Worm (Caenorhabditis elegans): ENCODE results near the gene T26H5.4.

- TF ChIP-seq zip-5 (tag; optimal IDR thresholded peaks at IDR 0.05) (no peak), ets-4 (tag; optimal IDR thresholded peaks at IDR 0.05) (no peak), sox-2 (GFP tag; IDR thresholded peaks at IDR 0.05) (no peak), pag-3 (tag; optimal IDR thresholded peaks at IDR 0.05; ENCODE audit: borderline replicate concordance) (no peak), pax-1 (tag; optimal IDR thresholded peaks at IDR 0.05) (no peak), pha-4 (tag; optimal IDR thresholded peaks at IDR 0.05) (no peak), K09A11.1 (tag; optimal IDR thresholded peaks at IDR 0.05; ENCODE audit: insufficient read depth) (no peak), lin-11 (tag; optimal IDR thresholded peaks at IDR 0.05) (no peak), ama-1 (optimal IDR thresholded peaks at IDR 0.05) (no peak), ahr-1 (tag; optimal IDR thresholded peaks at IDR 0.05) (no peak), nhr-11 (tag; optimal IDR thresholded peaks at IDR 0.05) (no peak), rnt-1 (tag; optimal IDR thresholded peaks at IDR 0.05) (no peak), ceh-45 (GFP tag; IDR thresholded peaks at IDR 0.05) (no peak)
These were observed 46.7 kb upstream of the T26H5.4 start, which contains the start of gene srh-219 for ce11 chrV:15495169-15495568.

Measured in whole organism, late embryonic.